Worm (Caenorhabditis elegans): Measurements from ENCODE around the gene tut-1.

DNA sequence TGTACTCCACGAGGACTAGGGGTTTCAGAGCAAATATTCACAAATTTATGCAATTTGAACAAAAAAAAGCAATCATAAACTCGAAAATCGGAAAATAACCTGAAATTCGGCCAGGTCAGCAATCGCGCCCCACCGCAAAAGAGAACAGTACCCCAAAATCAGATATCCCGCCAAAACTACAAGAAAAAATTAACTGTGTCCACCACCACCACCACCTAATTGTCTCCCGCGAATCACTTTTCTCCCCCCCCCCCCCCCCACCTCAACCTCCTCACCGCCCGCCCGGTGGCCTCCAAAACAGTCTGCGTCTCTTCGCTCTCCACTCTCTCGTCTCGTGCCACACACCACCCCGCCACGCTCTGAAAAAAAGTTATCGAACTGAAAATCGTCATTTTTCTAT is 7.0 kb upstream of the tut-1 start:
- TF ChIP-seq him-1 (tag; optimal IDR thresholded peaks at IDR 0.05) = no peak
- TF ChIP-seq dao-5 (tag; optimal IDR thresholded peaks at IDR 0.05) = no peak
- no peak for TF ChIP-seq W03F9.2 (tag; optimal IDR thresholded peaks at IDR 0.05)
